Fruit fly (Drosophila melanogaster): ENCODE data around the gene CG10738.

DNA sequence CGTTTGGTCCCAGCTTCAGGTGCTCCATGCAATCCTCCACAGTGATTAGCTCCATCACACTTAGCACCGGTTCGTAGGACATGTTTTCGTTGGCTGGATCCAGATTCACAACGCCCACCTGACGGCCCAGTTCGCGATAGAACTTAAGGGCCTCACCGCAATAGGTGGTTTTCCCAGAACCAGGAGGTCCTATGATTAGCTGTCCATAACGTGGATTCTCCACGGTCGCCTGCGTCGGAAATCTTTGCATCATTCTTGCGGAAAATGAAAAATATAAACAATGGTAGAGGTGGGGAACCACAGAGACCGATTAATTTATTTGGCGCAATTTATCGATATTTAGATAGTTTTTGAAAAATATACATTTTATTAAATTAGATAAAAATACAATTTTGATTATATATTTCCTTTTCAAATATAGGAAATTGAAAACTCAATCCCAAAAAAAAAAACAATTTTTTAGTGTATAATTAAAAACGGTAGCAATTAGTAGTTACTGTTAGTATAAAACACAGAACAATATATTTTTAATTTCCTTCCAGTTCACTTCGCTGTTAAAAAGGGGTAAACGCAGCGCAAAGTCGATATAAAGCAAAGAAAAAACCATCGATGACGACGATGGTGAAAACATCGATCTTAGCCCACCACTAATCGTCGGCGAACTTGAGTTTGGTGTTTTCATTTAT is 38.2 kb upstream of the CG10738 start, which contains the start of the genes CG10222 and flr:
- TF ChIP-seq CG7045 (GFP tag; optimal IDR thresholded peaks at IDR 0.05) (peak; percentile 26), CG7101 (tag; optimal IDR thresholded peaks at IDR 0.05) (peak; percentile 7), CG14711 (tag; optimal IDR thresholded peaks at IDR 0.05) (peak; percentile 12), CG11617 (GFP tag; optimal IDR thresholded peaks at IDR 0.05) (peak; percentile 41), Clk (GFP tag; optimal IDR thresholded peaks at IDR 0.05) (no peak), ovo (GFP tag; optimal IDR thresholded peaks at IDR 0.05) (no peak), toe (GFP tag; optimal IDR thresholded peaks at IDR 0.05) (peak; percentile 43), kay (GFP tag; ENCODE audit: borderline replicate concordance) (peak; percentile 71), CG33017 (tag; optimal IDR thresholded peaks at IDR 0.05) (no peak), Hr96 (GFP tag; optimal IDR thresholded peaks at IDR 0.05) (no peak), CG12768 (GFP tag; optimal IDR thresholded peaks at IDR 0.05) (no peak), CG1620 (GFP tag; optimal IDR thresholded peaks at IDR 0.05) (no peak), Mnt (GFP tag; optimal IDR thresholded peaks at IDR 0.05) (peak; percentile 4)

All from whole organism, adult.